Worm (Caenorhabditis elegans) whole organism, mixed stage, embryonic: ENCODE results near the gene soc-1.

Experiments used
- M03D4.4 ChIP-seq: sonication (generic microtip); optimal IDR thresholded peaks from 2 replicates; lab custom pipeline; 2017; ENCODE audit warnings: mild to moderate bottlenecking, missing genetic modification characterization, missing compliant biosample characterization
- bed-3 ChIP-seq: fragments of 200-800 bp; sonication (Bioruptor generic); optimal IDR thresholded peaks from 3 replicates; lab custom pipeline; 2018; ENCODE audit warnings: mild to moderate bottlenecking, missing genetic modification characterization, moderate library complexity, missing compliant biosample characterization
- blmp-1 ChIP-seq: fragments of 150-350 bp; optimal IDR thresholded peaks from 2 replicates; lab custom pipeline; 2014; ENCODE audit warnings: missing biosample characterization, missing genetic modification characterization
- ceh-43 ChIP-seq: fragments of 200-800 bp; sonication (Bioruptor generic); optimal IDR thresholded peaks from 2 replicates; lab custom pipeline; 2018; ENCODE audit warnings: mild to moderate bottlenecking, missing genetic modification characterization, moderate library complexity, missing compliant biosample characterization
- ceh-83 ChIP-seq: fragments of 200-800 bp; sonication (Bioruptor generic); optimal IDR thresholded peaks from 2 replicates; lab custom pipeline; 2018; ENCODE audit warnings: mild to moderate bottlenecking, missing genetic modification characterization, missing compliant biosample characterization
- ces-1 ChIP-seq: fragments of 150-350 bp; optimal IDR thresholded peaks from 2 replicates; lab custom pipeline; 2014; ENCODE audit warnings: missing biosample characterization, missing genetic modification reagents, missing genetic modification characterization
- drap-1 ChIP-seq: fragments of 200-800 bp; sonication (Bioruptor generic); optimal IDR thresholded peaks from 3 replicates; lab custom pipeline; 2018; ENCODE audit warnings: mild to moderate bottlenecking, missing genetic modification characterization, missing compliant biosample characterization
- elt-1 ChIP-seq: sonication (generic microtip); optimal IDR thresholded peaks from 2 replicates; lab custom pipeline; 2017; ENCODE audit warnings: missing genetic modification characterization, mild to moderate bottlenecking, missing compliant biosample characterization, antibody characterized with exemption, moderate library complexity, borderline replicate concordance; ENCODE audit not compliant: insufficient read depth
- elt-3 ChIP-seq: fragments of 150-350 bp; optimal IDR thresholded peaks from 2 replicates; lab custom pipeline; 2014; ENCODE audit warnings: missing biosample characterization, missing genetic modification characterization
- flh-1 ChIP-seq: fragments of 200-800 bp; sonication (Bioruptor generic); optimal IDR thresholded peaks from 2 replicates; lab custom pipeline; 2018; ENCODE audit warnings: mild to moderate bottlenecking, missing genetic modification characterization, moderate library complexity, missing compliant biosample characterization
- ham-2 ChIP-seq: fragments of 200-800 bp; sonication (Bioruptor generic); optimal IDR thresholded peaks from 2 replicates; lab custom pipeline; 2018; ENCODE audit warnings: mild to moderate bottlenecking, missing genetic modification characterization, missing compliant biosample characterization
- hlh-1 ChIP-seq: fragments of 150-350 bp; optimal IDR thresholded peaks from 2 replicates; lab custom pipeline; 2014; ENCODE audit warnings: missing biosample characterization, missing genetic modification reagents, missing genetic modification characterization
- lin-13 ChIP-seq: fragments of 150-350 bp; optimal IDR thresholded peaks from 2 replicates; lab custom pipeline; 2014; ENCODE audit warnings: missing biosample characterization, missing genetic modification characterization
- lin-32 ChIP-seq: fragments of 200-800 bp; sonication (Bioruptor generic); optimal IDR thresholded peaks from 2 replicates; lab custom pipeline; 2018; ENCODE audit warnings: mild to moderate bottlenecking, missing genetic modification characterization, missing compliant biosample characterization
- lsy-2 ChIP-seq: fragments of 150-350 bp; optimal IDR thresholded peaks from 2 replicates; lab custom pipeline; 2014; ENCODE audit warnings: missing biosample characterization, missing genetic modification characterization
- mab-5 ChIP-seq: fragments of 150-350 bp; optimal IDR thresholded peaks from 2 replicates; lab custom pipeline; 2014; ENCODE audit warnings: missing biosample characterization, missing genetic modification characterization
- mep-1 ChIP-seq: fragments of 150-350 bp; optimal IDR thresholded peaks from 2 replicates; lab custom pipeline; 2017; ENCODE audit warnings: missing biosample characterization, missing genetic modification reagents, missing genetic modification characterization, inconsistent platforms
- mls-2 ChIP-seq: sonication (generic microtip); optimal IDR thresholded peaks from 2 replicates; lab custom pipeline; 2016; ENCODE audit warnings: mild to moderate bottlenecking, missing genetic modification characterization, moderate library complexity, missing compliant biosample characterization
- nhr-12 ChIP-seq: fragments of 150-350 bp; optimal IDR thresholded peaks from 2 replicates; lab custom pipeline; 2014; ENCODE audit warnings: missing biosample characterization, missing genetic modification characterization
- nhr-2 ChIP-seq: fragments of 150-350 bp; optimal IDR thresholded peaks from 2 replicates; lab custom pipeline; 2014; ENCODE audit warnings: missing biosample characterization, missing genetic modification characterization
- nhr-237 ChIP-seq: fragments of 150-350 bp; optimal IDR thresholded peaks from 2 replicates; lab custom pipeline; 2014; ENCODE audit warnings: missing biosample characterization, missing genetic modification characterization
- pha-4 ChIP-seq: fragments of 150-350 bp; optimal IDR thresholded peaks from 2 replicates; lab custom pipeline; 2018; ENCODE audit warnings: missing biosample characterization, missing genetic modification reagents, missing genetic modification characterization
- snpc-4 ChIP-seq: fragments of 150-350 bp; optimal IDR thresholded peaks from 2 replicates; lab custom pipeline; 2014; ENCODE audit warnings: missing biosample characterization, missing genetic modification characterization
- sptf-1 ChIP-seq: sonication (generic microtip); optimal IDR thresholded peaks from 2 replicates; lab custom pipeline; 2017; ENCODE audit warnings: mild to moderate bottlenecking, missing genetic modification characterization, moderate library complexity, missing compliant biosample characterization
- tbx-8 ChIP-seq: fragments of 200-800 bp; sonication (Bioruptor generic); optimal IDR thresholded peaks from 2 replicates; lab custom pipeline; 2018; ENCODE audit warnings: mild to moderate bottlenecking, missing genetic modification characterization, moderate library complexity, missing compliant biosample characterization
- unc-120 ChIP-seq: sonication (generic microtip); optimal IDR thresholded peaks from 2 replicates; lab custom pipeline; 2017; ENCODE audit warnings: missing genetic modification characterization, missing compliant biosample characterization; ENCODE audit not compliant: poor library complexity, severe bottlenecking
- unc-39 ChIP-seq: fragments of 150-350 bp; optimal IDR thresholded peaks from 2 replicates; lab custom pipeline; 2014; ENCODE audit warnings: missing biosample characterization, missing genetic modification characterization
- unc-62 ChIP-seq: fragments of 150-350 bp; optimal IDR thresholded peaks from 2 replicates; lab custom pipeline; 2014; ENCODE audit warnings: missing biosample characterization, missing genetic modification reagents, missing genetic modification characterization
- zip-8 ChIP-seq: fragments of 150-350 bp; optimal IDR thresholded peaks from 2 replicates; lab custom pipeline; 2014; ENCODE audit warnings: missing biosample characterization, missing genetic modification characterization
- ztf-11 ChIP-seq: fragments of 150-350 bp; optimal IDR thresholded peaks from 2 replicates; lab custom pipeline; 2014; ENCODE audit warnings: missing biosample characterization, missing genetic modification characterization

soc-1 gene

DNA sequence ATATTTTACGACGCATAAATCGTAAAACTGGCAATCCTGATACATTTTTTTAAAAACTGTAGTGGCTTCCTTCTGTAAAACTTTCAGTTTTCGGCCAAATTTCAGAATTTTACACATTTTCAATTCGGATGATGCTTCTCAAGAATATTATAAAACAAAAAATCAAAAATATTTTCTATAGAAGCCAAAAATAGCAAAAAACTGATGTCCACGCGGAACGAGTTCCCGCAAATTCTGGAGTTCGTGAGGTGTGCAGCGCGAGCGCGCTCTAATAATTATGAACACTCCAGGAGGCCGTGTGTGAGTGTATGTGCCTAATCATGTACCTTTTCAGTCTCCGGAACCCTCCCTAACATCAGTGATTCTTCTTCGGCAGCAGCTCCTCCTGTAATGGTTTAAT lies 25.5 kb upstream of the soc-1 start, which contains the start of gene sumv-2:
TSS of gene sumv-2 (plus strand) at position 301 of the 400 bp plus-strand sequence.
- no peak for TF ChIP-seq ceh-83 (GFP tag; lab: Kevin White, UChicago)
- no peak for TF ChIP-seq drap-1
- TF ChIP-seq mep-1 (tag; lab: Kevin White, UChicago) = no peak
- no peak for TF ChIP-seq ces-1 (GFP tag; lab: Kevin White, UChicago)
- TF ChIP-seq hlh-1 (tag; lab: Kevin White, UChicago) = no peak
- no peak for TF ChIP-seq zip-8
- TF ChIP-seq mls-2 (tag; lab: Kevin White, UChicago) = no peak
- no peak for TF ChIP-seq ceh-43
- no peak for TF ChIP-seq nhr-237 (tag; lab: Kevin White, UChicago)
- no peak for TF ChIP-seq lin-32 (GFP tag; lab: Kevin White, UChicago)
- no peak for TF ChIP-seq unc-39 (tag; lab: Kevin White, UChicago)
- TF ChIP-seq elt-3 (tag; lab: Kevin White, UChicago) = no peak
- no peak for TF ChIP-seq lsy-2 (tag; lab: Kevin White, UChicago)
- no peak for TF ChIP-seq M03D4.4
- no peak for TF ChIP-seq tbx-8 (GFP tag; lab: Kevin White, UChicago)
- TF ChIP-seq flh-1 (GFP tag; lab: Kevin White, UChicago) = no peak
- no peak for TF ChIP-seq sptf-1

ce11 chrV:4623535-4623934 lies 19.2 kb upstream of the soc-1 start:
- TF ChIP-seq ham-2 (GFP tag; lab: Kevin White, UChicago) (no peak), unc-39 (tag; lab: Kevin White, UChicago) (no peak), unc-120 (no peak), nhr-237 (tag; lab: Kevin White, UChicago) (no peak), ces-1 (GFP tag; lab: Kevin White, UChicago) (no peak), nhr-2 (no peak), ztf-11 (no peak), lin-13 (no peak), flh-1 (GFP tag; lab: Kevin White, UChicago) (no peak), ceh-43 (no peak), zip-8 (no peak), drap-1 (no peak), blmp-1 (tag; lab: Kevin White, UChicago) (no peak), sptf-1 (no peak), tbx-8 (GFP tag; lab: Kevin White, UChicago) (no peak), elt-1 (tag; lab: Kevin White, UChicago) (no peak), snpc-4 (tag; lab: Kevin White, UChicago) (no peak), nhr-12 (tag; lab: Kevin White, UChicago) (no peak)

- no peak for TF ChIP-seq blmp-1 (tag; lab: Kevin White, UChicago)
- no peak for TF ChIP-seq M03D4.4
- TF ChIP-seq ztf-11 = no peak
- TF ChIP-seq ham-2 (GFP tag; lab: Kevin White, UChicago) = no peak
- TF ChIP-seq pha-4 = no peak
- TF ChIP-seq ces-1 (GFP tag; lab: Kevin White, UChicago) = no peak
- TF ChIP-seq mab-5 (tag; lab: Kevin White, UChicago) = no peak
- no peak for TF ChIP-seq nhr-12 (tag; lab: Kevin White, UChicago)
- TF ChIP-seq unc-62 (GFP tag; lab: Kevin White, UChicago) = no peak
- TF ChIP-seq, all 35 proteins: peak for 0
Measured at ce11 chrV:4624717-4625116, 18.0 kb upstream of the soc-1 start.

DNA sequence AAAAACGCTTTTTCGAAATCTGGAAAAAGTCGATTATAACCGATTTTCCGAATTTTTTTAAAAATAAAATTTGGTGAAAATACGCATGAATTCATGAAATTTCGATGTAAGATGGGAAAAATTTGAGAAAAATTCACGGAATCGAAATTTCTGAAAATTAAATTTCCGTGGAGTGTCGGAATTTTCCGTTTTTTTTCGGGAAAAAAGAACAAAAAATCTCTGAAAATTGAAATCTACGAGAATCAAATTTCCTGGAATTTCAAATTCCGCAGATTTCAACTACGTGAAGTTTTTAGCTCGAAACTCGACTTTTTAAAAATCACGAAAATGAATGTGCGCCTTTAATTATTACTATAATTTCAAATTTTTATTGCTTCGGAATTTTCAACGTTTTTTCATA lies 16.4 kb upstream of the soc-1 start:
- no peak for TF ChIP-seq unc-39 (tag; lab: Kevin White, UChicago)
- TF ChIP-seq ceh-83 (GFP tag; lab: Kevin White, UChicago) = no peak
- TF ChIP-seq ztf-11 = no peak
- TF ChIP-seq mls-2 (tag; lab: Kevin White, UChicago) = no peak
- TF ChIP-seq lin-13 = no peak
- no peak for TF ChIP-seq sptf-1
- TF ChIP-seq nhr-12 (tag; lab: Kevin White, UChicago) = no peak
- no peak for TF ChIP-seq flh-1 (GFP tag; lab: Kevin White, UChicago)
- TF ChIP-seq pha-4 = no peak
- TF ChIP-seq zip-8 = no peak
- no peak for TF ChIP-seq blmp-1 (tag; lab: Kevin White, UChicago)
- no peak for TF ChIP-seq mab-5 (tag; lab: Kevin White, UChicago)
- TF ChIP-seq, all 35 proteins: peak for 0

DNA sequence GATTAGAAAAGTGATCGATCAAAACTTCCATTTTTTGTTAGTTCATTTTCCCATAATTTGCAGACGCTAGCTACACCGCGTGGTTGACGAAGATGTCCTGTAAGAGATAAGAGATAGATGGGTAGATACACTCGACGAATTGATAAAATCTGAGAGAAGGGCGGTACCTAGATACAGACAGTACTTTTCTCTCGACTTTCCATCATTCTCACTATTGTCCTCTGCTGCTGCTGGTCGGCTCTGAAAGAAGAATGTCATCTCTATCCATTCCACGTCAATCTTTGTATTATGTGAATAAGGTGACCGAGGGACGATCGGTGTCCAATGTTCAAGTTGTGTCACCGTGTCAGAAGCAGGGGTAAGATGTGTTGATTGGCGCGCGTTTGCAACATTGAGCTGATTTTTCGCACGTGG lies 14.2 kb upstream of the soc-1 start, which contains the start of gene pmt-2:
TSS of gene pmt-2 (plus strand) at position 64 of the 414 bp plus-strand sequence.
- TF ChIP-seq bed-3 = no peak
- TF ChIP-seq elt-1 (tag; lab: Kevin White, UChicago) = peak; percentile 98
- TF ChIP-seq ham-2 (GFP tag; lab: Kevin White, UChicago) = peak; percentile 55
